Fruit fly (Drosophila melanogaster) whole organism, embryonic: Measurements from ENCODE around the gene Tbcd.

Source experiments
- Asciz ChIP-seq: fragments of 200-800 bp; sonication (Bioruptor generic); optimal IDR thresholded peaks from 2 replicates; lab custom pipeline; 2017; ENCODE audit warnings: missing biosample characterization, mild to moderate bottlenecking, missing genetic modification characterization, missing genetic modification reagents
- CG10147 ChIP-seq: fragments of 200-800 bp; sonication (Bioruptor generic); optimal IDR thresholded peaks from 2 replicates; lab custom pipeline; 2019; ENCODE audit warnings: missing biosample characterization, mild to moderate bottlenecking, missing genetic modification characterization, moderate library complexity
- CG10209 ChIP-seq: fragments of 200-800 bp; sonication (Bioruptor generic); optimal IDR thresholded peaks from 3 replicates; lab custom pipeline; 2017; ENCODE audit warnings: missing biosample characterization, mild to moderate bottlenecking, missing genetic modification characterization, missing genetic modification reagents
- CG10267 ChIP-seq: fragments of 200-800 bp; sonication (Bioruptor generic); optimal IDR thresholded peaks from 2 replicates; lab custom pipeline; 2018; ENCODE audit warnings: missing biosample characterization, mild to moderate bottlenecking, missing genetic modification characterization, moderate library complexity
- CG12104 ChIP-seq: fragments of 200-800 bp; sonication (Bioruptor generic); optimal IDR thresholded peaks from 3 replicates; lab custom pipeline; 2016; ENCODE audit warnings: missing biosample characterization, missing genetic modification characterization
- CG12236 ChIP-seq: fragments of 200-800 bp; sonication (Bioruptor generic); optimal IDR thresholded peaks from 2 replicates; lab custom pipeline; 2016; ENCODE audit warnings: missing biosample characterization, missing genetic modification characterization
- CG13287 ChIP-seq: fragments of 200-800 bp; sonication (Bioruptor generic); IDR thresholded peaks from 2 replicates; pipeline ENCODE4 v1.3.6; 2022; ENCODE audit warnings: missing biosample characterization, missing genetic modification characterization; ENCODE audit not compliant: partially characterized antibody
- CG15011 ChIP-seq: fragments of 200-800 bp; sonication (Bioruptor generic); optimal IDR thresholded peaks from 3 replicates; lab custom pipeline; 2018; ENCODE audit warnings: missing biosample characterization, mild to moderate bottlenecking, missing genetic modification characterization
- CG16813 ChIP-seq: fragments of 200-800 bp; sonication (Bioruptor generic); IDR thresholded peaks from 3 replicates; pipeline ENCODE4 v1.3.6; 2022; ENCODE audit warnings: missing biosample characterization, missing genetic modification characterization; ENCODE audit not compliant: partially characterized antibody
- CG17612 ChIP-seq: fragments of 200-800 bp; sonication (Bioruptor generic); IDR thresholded peaks from 2 replicates; pipeline ENCODE4 v1.3.6; 2022; ENCODE audit warnings: missing biosample characterization, missing genetic modification characterization
- CG17802 ChIP-seq: fragments of 200-800 bp; sonication (Bioruptor generic); optimal IDR thresholded peaks from 2 replicates; lab custom pipeline; 2018; ENCODE audit warnings: missing biosample characterization, mild to moderate bottlenecking, missing genetic modification characterization, moderate library complexity
- CG2678 ChIP-seq: fragments of 200-800 bp; sonication (Bioruptor generic); optimal IDR thresholded peaks from 3 replicates; lab custom pipeline; 2019; ENCODE audit warnings: missing biosample characterization, mild to moderate bottlenecking, missing genetic modification characterization, moderate library complexity
- CG30403 ChIP-seq: fragments of 200-800 bp; sonication (Bioruptor generic); optimal IDR thresholded peaks from 3 replicates; lab custom pipeline; 2016; ENCODE audit warnings: missing biosample characterization, missing genetic modification characterization
- CG3065 ChIP-seq: fragments of 200-800 bp; sonication (Bioruptor generic); optimal IDR thresholded peaks from 2 replicates; lab custom pipeline; 2016; ENCODE audit warnings: missing biosample characterization, missing genetic modification characterization
- CG42726 ChIP-seq: fragments of 200-800 bp; sonication (Bioruptor generic); IDR thresholded peaks from 2 replicates; pipeline ENCODE4 v1.3.6; 2022; ENCODE audit warnings: missing biosample characterization, missing genetic modification characterization; ENCODE audit not compliant: partially characterized antibody
- CG4820 ChIP-seq: fragments of 200-800 bp; sonication (Bioruptor generic); optimal IDR thresholded peaks from 3 replicates; lab custom pipeline; 2016; ENCODE audit warnings: missing biosample characterization, missing genetic modification characterization
- CG6683 ChIP-seq: fragments of 200-800 bp; sonication (Bioruptor generic); optimal IDR thresholded peaks from 2 replicates; lab custom pipeline; 2017; ENCODE audit warnings: missing biosample characterization, mild to moderate bottlenecking, missing genetic modification characterization, missing genetic modification reagents
- CG7963 ChIP-seq: fragments of 200-800 bp; sonication (Bioruptor generic); IDR thresholded peaks from 3 replicates; pipeline ENCODE4 v1.3.6; 2022; ENCODE audit warnings: missing biosample characterization, missing genetic modification characterization; ENCODE audit not compliant: partially characterized antibody
- Gug ChIP-seq: fragments of 200-800 bp; sonication (Bioruptor generic); IDR thresholded peaks from 4 replicates; pipeline ENCODE4 v1.3.6; 2022; ENCODE audit warnings: missing biosample characterization, missing genetic modification characterization
- HLH3B ChIP-seq: fragments of 200-800 bp; sonication (Bioruptor generic); IDR thresholded peaks from 2 replicates; pipeline ENCODE4 v1.3.6; 2022; ENCODE audit warnings: missing biosample characterization, missing genetic modification characterization
- Hey ChIP-seq: fragments of 200-800 bp; sonication (Bioruptor generic); optimal IDR thresholded peaks from 3 replicates; lab custom pipeline; 2018; ENCODE audit warnings: missing biosample characterization, mild to moderate bottlenecking, missing genetic modification characterization
- Kr ChIP-seq: fragments of 200-800 bp; sonication (Bioruptor generic); optimal IDR thresholded peaks from 2 replicates; lab custom pipeline; 2017; ENCODE audit warnings: missing biosample characterization, mild to moderate bottlenecking, missing genetic modification characterization
- MBD-R2 ChIP-seq: fragments of 200-800 bp; sonication (Bioruptor generic); IDR thresholded peaks from 2 replicates; pipeline ENCODE4 v1.3.6; 2022; ENCODE audit warnings: missing biosample characterization, missing genetic modification characterization
- Mes4 ChIP-seq: fragments of 200-800 bp; sonication (Bioruptor generic); optimal IDR thresholded peaks from 2 replicates; lab custom pipeline; 2016; ENCODE audit warnings: missing biosample characterization, missing genetic modification characterization
- Myb ChIP-seq: fragments of 200-800 bp; sonication (Bioruptor generic); optimal IDR thresholded peaks from 2 replicates; lab custom pipeline; 2016; ENCODE audit warnings: missing biosample characterization, missing genetic modification characterization
- Oli ChIP-seq: fragments of 200-800 bp; sonication (Bioruptor generic); optimal IDR thresholded peaks from 2 replicates; lab custom pipeline; 2018; ENCODE audit warnings: missing biosample characterization, mild to moderate bottlenecking, missing genetic modification characterization, moderate library complexity
- Side ChIP-seq: fragments of 200-800 bp; sonication (Bioruptor generic); optimal IDR thresholded peaks from 2 replicates; lab custom pipeline; 2016; ENCODE audit warnings: missing biosample characterization, missing genetic modification characterization
- Spps ChIP-seq: fragments of 200-800 bp; sonication (Bioruptor generic); optimal IDR thresholded peaks from 2 replicates; lab custom pipeline; 2018; ENCODE audit warnings: missing biosample characterization, mild to moderate bottlenecking, missing genetic modification characterization
- Sry-δ ChIP-seq: fragments of 200-800 bp; sonication (Bioruptor generic); optimal IDR thresholded peaks from 2 replicates; lab custom pipeline; 2016; ENCODE audit warnings: missing biosample characterization, missing genetic modification characterization
- Tbp ChIP-seq: fragments of >200 bp; optimal IDR thresholded peaks from 2 replicates; lab custom pipeline; 2018; ENCODE audit warnings: missing biosample characterization, missing genetic modification characterization
- bab2 ChIP-seq: fragments of 200-800 bp; sonication (Bioruptor generic); optimal IDR thresholded peaks from 2 replicates; lab custom pipeline; 2016; ENCODE audit warnings: missing biosample characterization, missing genetic modification characterization
- crol ChIP-seq: fragments of 200-800 bp; sonication (Bioruptor generic); IDR thresholded peaks from 2 replicates; pipeline ENCODE4 v1.3.6; 2022; ENCODE audit warnings: missing biosample characterization, missing genetic modification characterization
- cwo ChIP-seq: fragments of 200-800 bp; sonication (Bioruptor generic); optimal IDR thresholded peaks from 3 replicates; lab custom pipeline; 2017; ENCODE audit warnings: missing biosample characterization, missing genetic modification characterization, mild to moderate bottlenecking, moderate library complexity, missing genetic modification reagents
- da ChIP-seq: fragments of 200-800 bp; sonication (Bioruptor generic); optimal IDR thresholded peaks from 2 replicates; lab custom pipeline; 2016; ENCODE audit warnings: missing biosample characterization, missing genetic modification characterization
- danr ChIP-seq: fragments of 200-800 bp; sonication (Bioruptor generic); IDR thresholded peaks from 2 replicates; pipeline ENCODE4 v1.3.6; 2022; ENCODE audit warnings: missing biosample characterization, missing genetic modification characterization
- disco-r ChIP-seq: fragments of 200-800 bp; sonication (Bioruptor generic); optimal IDR thresholded peaks from 2 replicates; lab custom pipeline; 2016; ENCODE audit warnings: missing biosample characterization, missing genetic modification characterization
- eve ChIP-seq, 2 experiments: fragments of >200 bp; optimal IDR thresholded peaks; 2 replicates each; lab custom pipeline; 2017; ENCODE audit warnings: missing biosample characterization in 2 of 2, missing genetic modification characterization in 2 of 2
- fd96Cb ChIP-seq: fragments of 200-800 bp; sonication (Bioruptor generic); optimal IDR thresholded peaks from 2 replicates; lab custom pipeline; 2018; ENCODE audit warnings: missing biosample characterization, mild to moderate bottlenecking, missing genetic modification characterization, moderate library complexity
- gce ChIP-seq: fragments of 200-800 bp; sonication (Bioruptor generic); IDR thresholded peaks from 3 replicates; pipeline ENCODE4 v1.3.6; 2022; ENCODE audit warnings: missing biosample characterization, missing genetic modification characterization
- lov ChIP-seq, 2 experiments: fragments of 200-800 bp in 1 of 2; fragments of >200 bp in 1 of 2; sonication (Bioruptor generic) in 1 of 2; IDR thresholded peaks in 1 of 2; optimal IDR thresholded peaks in 1 of 2; 2 replicates in 1 of 2; 3 replicates in 1 of 2; pipeline versions ENCODE4 v1.3.6 to Lab custom; 2017 to 2022; ENCODE audit warnings: missing biosample characterization in 1 of 2, missing genetic modification characterization in 1 of 2
- nerfin-1 ChIP-seq: fragments of 200-800 bp; sonication (Bioruptor generic); optimal IDR thresholded peaks from 3 replicates; lab custom pipeline; 2019; ENCODE audit warnings: missing biosample characterization, mild to moderate bottlenecking, missing genetic modification characterization, moderate library complexity
- org-1 ChIP-seq: fragments of 200-800 bp; sonication (Bioruptor generic); optimal IDR thresholded peaks from 2 replicates; lab custom pipeline; 2017; ENCODE audit warnings: missing biosample characterization, missing genetic modification characterization
- pum ChIP-seq: fragments of 200-800 bp; sonication (Bioruptor generic); optimal IDR thresholded peaks from 2 replicates; lab custom pipeline; 2016; ENCODE audit warnings: missing biosample characterization, missing genetic modification characterization
- pzg ChIP-seq: fragments of 200-800 bp; sonication (Bioruptor generic); optimal IDR thresholded peaks from 3 replicates; lab custom pipeline; 2018; ENCODE audit warnings: missing biosample characterization, mild to moderate bottlenecking, missing genetic modification characterization, moderate library complexity
- ranshi ChIP-seq: fragments of 200-800 bp; sonication (Bioruptor generic); IDR thresholded peaks from 2 replicates; pipeline ENCODE4 v1.3.6; 2022; ENCODE audit warnings: missing biosample characterization, missing genetic modification characterization
- salm ChIP-seq: fragments of 200-800 bp; sonication (Bioruptor generic); optimal IDR thresholded peaks from 2 replicates; lab custom pipeline; 2018; ENCODE audit warnings: missing biosample characterization, mild to moderate bottlenecking, missing genetic modification characterization
- tap ChIP-seq: fragments of 200-800 bp; optimal IDR thresholded peaks from 3 replicates; lab custom pipeline; 2019; ENCODE audit warnings: missing biosample characterization, mild to moderate bottlenecking, missing genetic modification characterization, moderate library complexity
- vvl ChIP-seq: fragments of 200-800 bp; sonication (Bioruptor generic); IDR thresholded peaks from 2 replicates; pipeline ENCODE4 v1.3.6; 2022; ENCODE audit warnings: missing biosample characterization, missing genetic modification characterization

Tbcd gene

dm6 chr2L:2196590-2197474, 49.5 kb downstream of the Tbcd start (continued):
- TF ChIP-seq salm (tag; lab: Kevin White, UChicago), result no peak
- no peak for TF ChIP-seq CG12104 (GFP tag; lab: Kevin White, UChicago)
- no peak for TF ChIP-seq ranshi (GFP tag; lab: Robert Waterston, UW)
- TF ChIP-seq pum, result no peak
- peak; percentile 67 for TF ChIP-seq CG2678
- no peak for TF ChIP-seq CG17612 (GFP tag; lab: Robert Waterston, UW)
- peak; percentile 40 for TF ChIP-seq nerfin-1 (tag; lab: Kevin White, UChicago)
- no peak for TF ChIP-seq lov (optimal IDR thresholded peaks at IDR 0.05; lab: Kevin White, UChicago)
- no peak for TF ChIP-seq lov (GFP tag; IDR thresholded peaks at IDR 0.05; lab: Robert Waterston, UW)
- TF ChIP-seq Asciz (GFP tag; lab: Kevin White, UChicago), result peak; percentile 11
- TF ChIP-seq bab2 (GFP tag; lab: Kevin White, UChicago), result no peak
- TF ChIP-seq CG6683 (GFP tag; lab: Kevin White, UChicago), result peak; percentile 59
- TF ChIP-seq crol (GFP tag; lab: Robert Waterston, UW), result no peak
- TF ChIP-seq danr (GFP tag; lab: Robert Waterston, UW), result no peak
- TF ChIP-seq CG17802, result no peak
- peak; percentile 23 for TF ChIP-seq CG10267 (tag; lab: Kevin White, UChicago)
- TF ChIP-seq Spps (tag; lab: Kevin White, UChicago), result peak; percentile 25
- TF ChIP-seq Sry-δ, result peak; percentile 7
- peak; percentile 18 for TF ChIP-seq pzg (GFP tag; lab: Kevin White, UChicago)
- peak; percentile 32 for TF ChIP-seq Myb (GFP tag; lab: Kevin White, UChicago)
- no peak for TF ChIP-seq eve (GFP tag; optimal IDR thresholded peaks at IDR 0.05; lab: Kevin White, UChicago)
- no peak for TF ChIP-seq CG16813 (GFP tag; lab: Robert Waterston, UW)
- TF ChIP-seq CG42726 (GFP tag; lab: Robert Waterston, UW), result no peak
- peak; percentile 69 for TF ChIP-seq CG10209 (GFP tag; lab: Kevin White, UChicago)
- peak; percentile 49 for TF ChIP-seq Kr (GFP tag; lab: Kevin White, UChicago)
- TF ChIP-seq disco-r (GFP tag; lab: Kevin White, UChicago), result no peak
- no peak for TF ChIP-seq CG7963 (GFP tag; lab: Robert Waterston, UW)
- TF ChIP-seq CG4820 (GFP tag; lab: Kevin White, UChicago), result peak; percentile 51
- TF ChIP-seq vvl (GFP tag; lab: Robert Waterston, UW), result no peak
- peak; percentile 26 for TF ChIP-seq CG10147
- TF ChIP-seq tap (tag; lab: Kevin White, UChicago), result no peak
- TF ChIP-seq Oli (tag; lab: Kevin White, UChicago), result peak; percentile 60
- peak; percentile 74 for TF ChIP-seq CG30403 (GFP tag; lab: Kevin White, UChicago)
- no peak for TF ChIP-seq Mes4 (GFP tag; lab: Kevin White, UChicago)
- no peak for TF ChIP-seq CG12236 (GFP tag; lab: Kevin White, UChicago)
- peak; percentile 95 for TF ChIP-seq cwo
- TF ChIP-seq CG3065 (GFP tag; lab: Kevin White, UChicago), result peak; percentile 99
- TF ChIP-seq fd96Cb, result no peak
- TF ChIP-seq Hey, result peak; percentile 38
- no peak for TF ChIP-seq gce (GFP tag; lab: Robert Waterston, UW)
- TF ChIP-seq da (GFP tag; lab: Kevin White, UChicago), result peak; percentile 10
- TF ChIP-seq org-1 (GFP tag; lab: Kevin White, UChicago), result peak; percentile 5
- TF ChIP-seq CG13287 (GFP tag; lab: Robert Waterston, UW), result no peak
- TF ChIP-seq Tbp (GFP tag; lab: Kevin White, UChicago), result no peak
- peak; percentile 59 for TF ChIP-seq Side (GFP tag; lab: Kevin White, UChicago)
- TF ChIP-seq CG15011 (GFP tag; lab: Kevin White, UChicago), result peak; percentile 53
- TF ChIP-seq HLH3B (GFP tag; lab: Robert Waterston, UW), result no peak
- peak; percentile 8; the same call in 1 of the 4 replicates for TF ChIP-seq Gug
- no peak for TF ChIP-seq MBD-R2
